Worm (Caenorhabditis elegans): Measurements from ENCODE around the gene K07F5.12.

Gene K07F5.12

DNA sequence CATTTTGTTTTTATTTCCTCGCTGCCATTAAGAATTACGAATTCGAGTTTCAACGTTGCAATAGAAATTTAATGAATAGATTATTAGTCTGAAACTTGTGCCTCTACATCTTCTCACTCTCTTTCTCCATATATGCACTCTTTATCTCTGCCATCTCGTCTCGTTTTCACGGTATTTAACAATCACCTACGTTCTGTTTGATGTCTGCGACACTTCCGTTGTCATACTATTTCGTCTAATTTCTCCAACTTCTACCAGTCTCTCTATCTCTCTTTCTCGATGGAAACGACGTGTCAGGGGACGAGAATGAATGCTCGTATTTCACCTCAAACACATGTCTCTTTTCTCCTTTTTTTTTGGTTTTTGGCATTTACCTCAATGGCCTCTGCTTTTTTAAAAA is 18.0 kb downstream of the K07F5.12 start (continued):
- TF ChIP-seq ZK546.5 (tag; optimal IDR thresholded peaks at IDR 0.05) (no peak), pha-4 (tag; optimal IDR thresholded peaks at IDR 0.05) (peak; percentile 67), sea-2 (GFP tag; optimal IDR thresholded peaks at IDR 0.05) (no peak), egl-27 (tag; optimal IDR thresholded peaks at IDR 0.05) (no peak), jun-1 (tag; optimal IDR thresholded peaks at IDR 0.05) (no peak)

DNA sequence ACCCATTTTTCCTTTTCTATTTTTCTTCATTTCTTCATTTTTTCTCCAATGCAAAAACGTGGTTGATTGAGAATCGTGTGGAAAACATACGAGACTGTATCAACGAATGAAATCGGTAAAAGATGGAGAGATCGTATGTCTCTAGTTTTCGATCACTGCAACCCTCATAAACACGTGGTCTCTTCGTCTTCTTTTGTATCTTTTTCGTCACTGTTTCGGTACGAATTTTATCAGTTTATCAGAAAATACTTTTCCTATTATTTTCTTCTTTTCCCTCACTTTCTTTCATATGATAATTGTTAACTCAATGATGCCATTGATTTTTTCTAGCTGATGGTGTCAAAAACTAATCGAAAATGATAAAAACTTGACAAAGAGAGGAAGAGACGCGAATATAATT is 19.8 kb downstream of the K07F5.12 start:
- TF ChIP-seq nhr-237 (tag; optimal IDR thresholded peaks at IDR 0.05) (no peak), nhr-23 (tag; optimal IDR thresholded peaks at IDR 0.05) (peak; percentile 58), pqm-1 (tag; optimal IDR thresholded peaks at IDR 0.05) (peak; percentile 50), pha-4 (tag; optimal IDR thresholded peaks at IDR 0.05) (peak; percentile 53), nhr-76 (tag; optimal IDR thresholded peaks at IDR 0.05) (peak; percentile 17), nhr-25 (tag; optimal IDR thresholded peaks at IDR 0.05) (peak; percentile 47), elt-2 (tag; optimal IDR thresholded peaks at IDR 0.05) (peak; percentile 81), mdl-1 (tag; optimal IDR thresholded peaks at IDR 0.05) (no peak), lsy-12 (tag; optimal IDR thresholded peaks at IDR 0.05) (no peak), nhr-43 (tag; optimal IDR thresholded peaks at IDR 0.05; ENCODE audit: poor library complexity, severe bottlenecking) (peak; percentile 87), egl-27 (tag; optimal IDR thresholded peaks at IDR 0.05) (no peak), ceh-28 (tag; optimal IDR thresholded peaks at IDR 0.05) (peak; percentile 14), jun-1 (tag; optimal IDR thresholded peaks at IDR 0.05) (peak; percentile 70), tbx-2 (tag; optimal IDR thresholded peaks at IDR 0.05) (no peak), mml-1 (tag; optimal IDR thresholded peaks at IDR 0.05) (no peak)

DNA sequence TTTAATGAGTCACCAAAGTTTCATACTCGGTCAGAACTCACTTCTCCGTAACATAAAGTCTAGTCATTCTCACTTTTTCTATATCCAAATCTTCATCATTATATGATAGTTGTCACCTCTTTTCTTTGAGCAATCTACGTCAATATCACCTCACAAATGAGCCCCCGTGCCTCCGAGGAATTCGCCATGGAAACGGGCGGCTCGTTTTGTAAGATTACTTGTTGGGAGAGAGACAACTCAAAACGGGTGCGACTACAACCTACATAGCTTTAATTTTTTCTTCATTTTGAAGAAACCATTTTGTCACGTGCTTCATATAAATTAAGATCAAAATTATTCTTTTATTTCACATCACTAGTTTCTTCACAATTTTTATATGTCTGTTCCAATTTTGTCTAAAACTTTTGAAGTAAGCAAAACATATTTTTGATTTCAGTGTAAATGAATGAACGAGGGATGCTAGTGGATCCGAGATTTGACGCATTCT is 23.1 kb downstream of the K07F5.12 start, which contains the start of gene nhr-4:
TSS of gene nhr-4 (plus strand) at position 437 of the 487 bp plus-strand sequence.
- TF ChIP-seq nhr-43 (tag; optimal IDR thresholded peaks at IDR 0.05; ENCODE audit: poor library complexity, severe bottlenecking) (no peak), nhr-11 (tag; optimal IDR thresholded peaks at IDR 0.05) (no peak), fos-1 (tag; optimal IDR thresholded peaks at IDR 0.05) (no peak), nhr-237 (tag; optimal IDR thresholded peaks at IDR 0.05) (no peak), ama-1 (optimal IDR thresholded peaks at IDR 0.05) (no peak), elt-3 (tag; optimal IDR thresholded peaks at IDR 0.05) (no peak), daf-12 (tag; optimal IDR thresholded peaks at IDR 0.05) (no peak), jun-1 (tag; optimal IDR thresholded peaks at IDR 0.05) (no peak)

DNA sequence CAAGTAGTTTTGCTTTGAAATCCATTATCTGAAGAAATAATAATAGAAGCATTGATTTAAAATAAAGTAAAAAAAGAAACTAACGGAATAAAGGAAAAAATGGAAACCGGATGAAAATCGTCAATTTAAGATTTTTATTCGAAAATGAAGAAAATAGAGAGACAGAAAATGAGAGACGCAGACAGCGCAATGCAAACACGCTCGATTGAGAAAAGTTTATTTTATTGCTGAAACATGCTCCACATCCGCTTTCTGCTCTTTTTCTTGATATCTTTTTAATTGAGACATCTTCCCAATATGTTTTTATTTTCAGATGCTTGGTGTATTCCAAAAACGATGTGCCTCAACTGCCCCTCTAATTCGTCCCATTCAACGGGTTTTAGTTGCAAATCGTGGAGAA is 28.4 kb downstream of the K07F5.12 start, which contains the start of the genes prp-18 and mccc-1:
TSS of gene prp-18 (minus strand) at position 127 of the 400 bp plus-strand sequence.
TSS of gene mccc-1 (plus strand) at position 314 of the 400 bp plus-strand sequence.
- TF ChIP-seq mdl-1 (tag; optimal IDR thresholded peaks at IDR 0.05) (no peak), snpc-4 (tag; optimal IDR thresholded peaks at IDR 0.05) (peak; percentile 61), pqm-1 (tag; optimal IDR thresholded peaks at IDR 0.05) (peak; percentile 13), lin-39 (tag; optimal IDR thresholded peaks at IDR 0.05) (peak; percentile 59), elt-2 (tag; optimal IDR thresholded peaks at IDR 0.05) (peak; percentile 34), zag-1 (tag; optimal IDR thresholded peaks at IDR 0.05) (no peak), lin-15B (tag; optimal IDR thresholded peaks at IDR 0.05) (peak; percentile 78), egl-5 (tag; optimal IDR thresholded peaks at IDR 0.05) (peak; percentile 64), nhr-23 (tag; optimal IDR thresholded peaks at IDR 0.05) (no peak), hmg-11 (tag; optimal IDR thresholded peaks at IDR 0.05) (peak; percentile 19)

DNA sequence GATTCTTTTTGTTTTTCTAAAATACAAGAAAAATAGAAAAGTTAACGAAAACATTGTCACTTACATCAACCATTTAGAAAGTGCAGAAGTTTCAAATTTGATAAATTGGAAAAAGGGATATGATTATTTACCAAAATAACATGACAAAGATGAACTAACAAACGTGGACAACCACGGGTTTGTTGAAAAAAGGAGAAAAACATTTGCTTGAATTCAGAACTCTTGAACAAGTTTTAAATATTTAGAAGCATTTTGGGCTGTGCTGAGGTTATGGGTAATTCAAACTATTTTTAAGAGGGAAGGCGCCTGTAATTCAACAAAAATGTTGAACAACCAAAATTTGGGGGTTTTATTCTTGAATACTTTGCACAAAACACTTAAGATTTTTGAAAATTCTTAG is 34.0 kb downstream of the K07F5.12 start, which contains the start of gene ttbk-3:
TSS of gene ttbk-3 (minus strand) at position 101 of the 400 bp plus-strand sequence.
- no peak for TF ChIP-seq ztf-11 (tag; optimal IDR thresholded peaks at IDR 0.05)
- no peak for TF ChIP-seq ama-1 (optimal IDR thresholded peaks at IDR 0.05)
- no peak for TF ChIP-seq tbx-2 (tag; optimal IDR thresholded peaks at IDR 0.05)
- TF ChIP-seq ceh-9 (tag; optimal IDR thresholded peaks at IDR 0.05): no peak
- TF ChIP-seq ceh-82 (tag; optimal IDR thresholded peaks at IDR 0.05): no peak
- TF ChIP-seq hmg-11 (tag; optimal IDR thresholded peaks at IDR 0.05): no peak
- TF ChIP-seq ztf-4 (tag; optimal IDR thresholded peaks at IDR 0.05): no peak
- no peak for TF ChIP-seq egl-27 (tag; optimal IDR thresholded peaks at IDR 0.05)
- no peak for TF ChIP-seq R02D3.7 (tag; optimal IDR thresholded peaks at IDR 0.05)
- no peak for TF ChIP-seq mml-1 (tag; optimal IDR thresholded peaks at IDR 0.05)
- no peak for TF ChIP-seq fkh-10 (GFP tag; optimal IDR thresholded peaks at IDR 0.05)
- TF ChIP-seq sea-2 (GFP tag; optimal IDR thresholded peaks at IDR 0.05): no peak
- no peak for TF ChIP-seq nhr-67 (tag; optimal IDR thresholded peaks at IDR 0.05)
- TF ChIP-seq nhr-76 (tag; optimal IDR thresholded peaks at IDR 0.05): no peak
- TF ChIP-seq pha-4 (tag; optimal IDR thresholded peaks at IDR 0.05): no peak
- TF ChIP-seq nhr-43 (tag; optimal IDR thresholded peaks at IDR 0.05; ENCODE audit: poor library complexity, severe bottlenecking): no peak
- TF ChIP-seq zag-1 (tag; optimal IDR thresholded peaks at IDR 0.05): no peak
- TF ChIP-seq eor-1 (tag; optimal IDR thresholded peaks at IDR 0.05): no peak
- no peak for TF ChIP-seq nhr-23 (tag; optimal IDR thresholded peaks at IDR 0.05)
- TF ChIP-seq jun-1 (tag; optimal IDR thresholded peaks at IDR 0.05): no peak
